Fruit fly (Drosophila melanogaster): ENCODE results near the gene ArgRS.

ArgRS gene

DNA sequence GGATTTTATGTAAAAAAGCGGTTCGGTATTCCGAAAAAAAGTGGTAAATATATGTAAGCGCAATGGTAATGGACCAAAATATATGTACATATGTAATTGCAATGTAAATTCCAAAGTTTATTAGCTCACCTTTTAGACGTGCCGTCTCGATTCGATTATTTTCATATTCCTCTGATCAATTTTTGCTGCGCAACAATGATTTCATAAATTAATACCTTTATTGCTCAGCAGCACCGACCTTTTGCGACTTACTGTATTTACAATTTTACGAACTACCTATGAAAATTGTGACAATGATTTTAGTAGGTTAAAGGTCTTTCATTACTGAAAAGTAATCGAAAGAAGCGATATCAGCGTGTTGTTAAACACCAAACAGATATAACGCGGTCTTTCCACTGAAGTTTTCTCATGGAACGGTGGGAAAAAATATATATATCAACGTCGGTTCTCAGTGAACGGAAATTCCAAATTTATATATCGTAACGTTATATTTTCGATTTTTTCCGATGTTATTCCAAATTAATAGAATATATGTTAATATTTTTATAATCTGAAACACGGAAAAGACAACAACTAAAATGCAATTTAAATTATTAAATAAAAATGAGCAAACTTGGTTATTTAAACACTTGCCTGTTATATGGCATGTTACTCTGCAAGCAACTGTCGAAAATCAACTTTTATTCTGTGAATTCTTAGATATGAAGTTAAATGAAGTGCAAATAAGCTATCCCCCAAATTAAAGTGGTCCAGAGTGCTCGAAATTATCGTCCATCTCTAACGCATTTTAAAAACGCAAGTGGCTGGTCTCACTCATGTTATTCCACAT is 46.0 kb upstream of the ArgRS start, which contains the start of the genes MSBP and CG15916 (continued):
- TF ChIP-seq Eip93F (GFP tag; optimal IDR thresholded peaks at IDR 0.05) (no peak), topi (GFP tag; optimal IDR thresholded peaks at IDR 0.05) (peak; percentile 32), Ets21C (GFP tag; optimal IDR thresholded peaks at IDR 0.05) (no peak), cyc (GFP tag; optimal IDR thresholded peaks at IDR 0.05) (peak; percentile 29), Eip78C (GFP tag) (peak; percentile 77), CG3032 (tag; optimal IDR thresholded peaks at IDR 0.05) (peak; percentile 53), Hr38 (GFP tag; optimal IDR thresholded peaks at IDR 0.05) (no peak), vri (GFP tag; optimal IDR thresholded peaks at IDR 0.05) (no peak), pdm3 (GFP tag; optimal IDR thresholded peaks at IDR 0.05) (peak; percentile 49), Met (GFP tag; optimal IDR thresholded peaks at IDR 0.05) (peak; percentile 11)

dm6 chrX:15888763-15889162 is 44.8 kb upstream of the ArgRS start:
- TF ChIP-seq CG6276 (GFP tag; optimal IDR thresholded peaks at IDR 0.05) = no peak

- TF ChIP-seq CG10669 (GFP tag; optimal IDR thresholded peaks at IDR 0.05) (no peak), eg (GFP tag; IDR thresholded peaks at IDR 0.05) (no peak), Gug (GFP tag; IDR thresholded peaks at IDR 0.05) (no peak), spab (GFP tag; optimal IDR thresholded peaks at IDR 0.05) (no peak), CG8119 (GFP tag; IDR thresholded peaks at IDR 0.05) (no peak), net (GFP tag; optimal IDR thresholded peaks at IDR 0.05) (no peak), Sox15 (GFP tag; optimal IDR thresholded peaks at IDR 0.05) (no peak), topi (GFP tag; optimal IDR thresholded peaks at IDR 0.05) (no peak), CG6854 (GFP tag; optimal IDR thresholded peaks at IDR 0.05) (no peak), pdm3 (GFP tag; optimal IDR thresholded peaks at IDR 0.05) (no peak), ss (GFP tag; optimal IDR thresholded peaks at IDR 0.05) (no peak), Hr39 (GFP tag; optimal IDR thresholded peaks at IDR 0.05) (peak; percentile 6), Sox14 (GFP tag; optimal IDR thresholded peaks at IDR 0.05) (peak; percentile 12), CG31627 (GFP tag; optimal IDR thresholded peaks at IDR 0.05) (peak; percentile 0), Eip78C (GFP tag) (peak; percentile 61)
Observed at dm6 chrX:15887247-15887616, 43.3 kb upstream of the ArgRS start, which contains the start of gene tay. tay (minus strand) TSS chrX:15887311.

DNA sequence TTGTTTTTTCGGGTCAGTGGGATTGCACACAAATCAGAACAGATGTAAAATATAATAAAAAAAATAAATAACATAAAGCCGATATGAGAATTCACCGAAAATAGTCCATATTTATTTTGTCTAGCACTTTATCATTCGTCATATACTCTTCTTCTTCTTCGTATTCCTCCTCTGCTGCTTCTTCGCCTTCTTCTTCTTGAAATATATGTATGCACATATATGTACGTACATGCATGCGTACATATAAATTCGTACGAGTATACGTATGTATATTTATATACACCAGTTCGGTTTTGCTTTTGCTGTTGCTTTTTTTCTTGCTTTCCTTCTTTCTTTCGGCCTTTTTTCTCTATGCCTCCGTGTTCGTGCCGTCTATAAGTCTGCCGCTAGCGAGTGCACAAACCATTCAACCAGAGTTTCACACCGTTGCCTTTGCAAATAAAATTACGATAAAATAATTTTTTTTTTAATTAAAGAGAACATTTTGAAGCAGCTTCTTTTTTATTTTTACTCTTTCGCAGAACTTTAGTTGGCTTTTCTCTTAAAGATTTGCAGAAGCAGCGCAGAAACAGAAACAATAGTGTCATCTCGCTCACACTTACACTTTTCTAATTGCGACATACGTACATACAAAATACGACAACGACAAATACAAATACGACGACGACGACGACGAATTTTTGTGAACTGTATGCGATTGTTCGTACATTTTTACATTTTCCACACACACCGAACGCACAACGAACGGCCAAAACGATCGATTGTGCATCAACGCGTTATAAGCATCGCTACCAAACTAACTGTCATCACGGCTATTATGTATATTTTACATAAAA is 42.7 kb upstream of the ArgRS start:
- TF ChIP-seq topi (GFP tag; optimal IDR thresholded peaks at IDR 0.05) (no peak), OdsH (GFP tag; optimal IDR thresholded peaks at IDR 0.05) (no peak), CG6163 (GFP tag; IDR thresholded peaks at IDR 0.05) (peak; percentile 98), pdm3 (GFP tag; optimal IDR thresholded peaks at IDR 0.05) (no peak), CG10631 (GFP tag; optimal IDR thresholded peaks at IDR 0.05) (no peak), CG6276 (GFP tag; optimal IDR thresholded peaks at IDR 0.05) (peak; percentile 97), Blimp-1 (GFP tag; optimal IDR thresholded peaks at IDR 0.05) (no peak), fd85E (GFP tag; optimal IDR thresholded peaks at IDR 0.05) (peak; percentile 43), svp (GFP tag) (no peak), ss (GFP tag; optimal IDR thresholded peaks at IDR 0.05) (peak; percentile 97 to 98), Hr4 (GFP tag; optimal IDR thresholded peaks at IDR 0.05) (no peak), cyc (GFP tag; optimal IDR thresholded peaks at IDR 0.05) (no peak), Eip93F (GFP tag; optimal IDR thresholded peaks at IDR 0.05) (peak; percentile 79), CG3919 (GFP tag; optimal IDR thresholded peaks at IDR 0.05) (no peak), CG31627 (GFP tag; optimal IDR thresholded peaks at IDR 0.05) (no peak), CG34406 (GFP tag; optimal IDR thresholded peaks at IDR 0.05) (peak; percentile 74), CG7368 (GFP tag; optimal IDR thresholded peaks at IDR 0.05) (no peak), salr (GFP tag; optimal IDR thresholded peaks at IDR 0.05) (peak in 1 of 2 experiments; percentile 81), CG6792 (GFP tag; optimal IDR thresholded peaks at IDR 0.05) (peak; percentile 39), CG15336 (GFP tag; IDR thresholded peaks at IDR 0.05) (peak; percentile 91), fd59A (GFP tag; optimal IDR thresholded peaks at IDR 0.05) (peak; percentile 68), fkh (GFP tag; optimal IDR thresholded peaks at IDR 0.05) (peak; percentile 87), dsx (GFP tag; optimal IDR thresholded peaks at IDR 0.05; ENCODE audit: poor library complexity, severe bottlenecking) (peak; percentile 88), Sox15 (GFP tag; optimal IDR thresholded peaks at IDR 0.05) (no peak), Smox (GFP tag; optimal IDR thresholded peaks at IDR 0.05) (no peak), CG11762 (GFP tag; optimal IDR thresholded peaks at IDR 0.05; ENCODE audit: insufficient read depth) (peak; percentile 46), Gug (GFP tag; IDR thresholded peaks at IDR 0.05) (peak; percentile 76), Ets96B (tag; optimal IDR thresholded peaks at IDR 0.05) (peak; percentile 92)
